Worm (Caenorhabditis elegans): ENCODE data around the gene timm-17B.2.

- TF ChIP-seq ama-1 (optimal IDR thresholded peaks at IDR 0.05) (no peak), aly-1 (tag; optimal IDR thresholded peaks at IDR 0.05) (no peak), pes-1 (GFP tag; IDR thresholded peaks at IDR 0.05) (no peak), hmbx-1 (tag; optimal IDR thresholded peaks at IDR 0.05) (no peak)
These were observed 48.4 kb upstream of the timm-17B.2 start, which contains the start of gene F17E9.4 for ce11 chrIV:8348073-8348472.
